Worm (Caenorhabditis elegans) whole organism, L3 larva: ENCODE results near the gene F14D7.18.
"Not testable (repeated sequence)": the region's sequence is repeated elsewhere in the genome, so short reads cannot be mapped to it uniquely, and the experiment has no call there.

Experiments used
- R02D3.7 ChIP-seq: fragments of 150-350 bp; optimal IDR thresholded peaks from 2 replicates; lab custom pipeline; 2014; ENCODE audit warnings: missing biosample characterization, missing genetic modification characterization
- aly-2 ChIP-seq: fragments of 150-350 bp; optimal IDR thresholded peaks from 2 replicates; lab custom pipeline; 2014; ENCODE audit warnings: missing biosample characterization, missing genetic modification characterization
- ama-1 ChIP-seq: fragments of 150-350 bp; optimal IDR thresholded peaks from 2 replicates; lab custom pipeline; 2018
- ceh-16 ChIP-seq: sonication (generic microtip); optimal IDR thresholded peaks from 2 replicates; lab custom pipeline; 2017; ENCODE audit warnings: missing biosample characterization, missing genetic modification characterization
- ceh-82 ChIP-seq: fragments of 150-350 bp; optimal IDR thresholded peaks from 2 replicates; lab custom pipeline; 2014; ENCODE audit warnings: missing biosample characterization, missing genetic modification characterization
- egl-27 ChIP-seq: sonication (generic microtip); optimal IDR thresholded peaks from 4 replicates; lab custom pipeline; 2017; ENCODE audit warnings: missing biosample characterization, missing genetic modification reagents, missing genetic modification characterization
- egl-5 ChIP-seq: fragments of 150-350 bp; optimal IDR thresholded peaks from 2 replicates; lab custom pipeline; 2017; ENCODE audit warnings: missing biosample characterization, missing genetic modification reagents, missing genetic modification characterization, inconsistent platforms
- elt-2 ChIP-seq: sonication (generic microtip); optimal IDR thresholded peaks from 2 replicates; lab custom pipeline; 2016; ENCODE audit warnings: missing genetic modification reagents, mild to moderate bottlenecking, missing genetic modification characterization, missing compliant biosample characterization
- elt-3 ChIP-seq, 3 experiments: fragments of 150-350 bp in 1 of 3; sonication (generic microtip) in 2 of 3; optimal IDR thresholded peaks; 2 replicates in 2 of 3; 4 replicates in 1 of 3; lab custom pipeline; 2014 to 2017; ENCODE audit warnings: missing biosample characterization in 3 of 3, missing genetic modification characterization in 3 of 3
- fkh-10 ChIP-seq: sonication (generic microtip); optimal IDR thresholded peaks from 2 replicates; lab custom pipeline; 2017; ENCODE audit warnings: missing biosample characterization, missing genetic modification reagents, missing genetic modification characterization
- fkh-2 ChIP-seq: fragments of 150-350 bp; optimal IDR thresholded peaks from 2 replicates; lab custom pipeline; 2014; ENCODE audit warnings: missing biosample characterization, missing genetic modification reagents, missing genetic modification characterization
- fos-1 ChIP-seq: fragments of 150-350 bp; optimal IDR thresholded peaks from 2 replicates; lab custom pipeline; 2014; ENCODE audit warnings: missing biosample characterization, missing genetic modification characterization
- hmg-11 ChIP-seq: sonication (generic microtip); optimal IDR thresholded peaks from 2 replicates; lab custom pipeline; 2016; ENCODE audit warnings: missing genetic modification characterization, missing compliant biosample characterization
- lin-15B ChIP-seq: fragments of 150-350 bp; optimal IDR thresholded peaks from 2 replicates; lab custom pipeline; 2014; ENCODE audit warnings: missing biosample characterization, missing genetic modification characterization
- lsy-12 ChIP-seq: sonication (generic microtip); optimal IDR thresholded peaks from 2 replicates; lab custom pipeline; 2016; ENCODE audit warnings: mild to moderate bottlenecking, missing genetic modification characterization, missing compliant biosample characterization
- mml-1 ChIP-seq: fragments of 150-350 bp; sonication (generic microtip); optimal IDR thresholded peaks from 3 replicates; lab custom pipeline; 2014; ENCODE audit warnings: missing biosample characterization, missing genetic modification characterization
- nfya-1 ChIP-seq: sonication (generic microtip); optimal IDR thresholded peaks from 2 replicates; lab custom pipeline; 2017; ENCODE audit warnings: missing genetic modification characterization, mild to moderate bottlenecking, missing compliant biosample characterization, antibody characterized with exemption, moderate library complexity; ENCODE audit not compliant: insufficient read depth
- nhr-11 ChIP-seq: fragments of 150-350 bp; optimal IDR thresholded peaks from 2 replicates; lab custom pipeline; 2014; ENCODE audit warnings: missing biosample characterization, missing genetic modification characterization
- nhr-25 ChIP-seq: sonication (generic microtip); optimal IDR thresholded peaks from 2 replicates; lab custom pipeline; 2017; ENCODE audit warnings: missing biosample characterization, missing genetic modification characterization
- nhr-28 ChIP-seq: fragments of 150-350 bp; optimal IDR thresholded peaks from 2 replicates; lab custom pipeline; 2014; ENCODE audit warnings: missing biosample characterization, missing genetic modification characterization
- nhr-43 ChIP-seq: sonication (generic microtip); optimal IDR thresholded peaks from 2 replicates; lab custom pipeline; 2016; ENCODE audit warnings: mild to moderate bottlenecking, missing genetic modification characterization, missing compliant biosample characterization; ENCODE audit not compliant: poor library complexity, severe bottlenecking
- pqm-1 ChIP-seq: fragments of 150-350 bp; optimal IDR thresholded peaks from 2 replicates; lab custom pipeline; 2017; ENCODE audit warnings: missing biosample characterization, missing genetic modification characterization, inconsistent platforms
- sea-2 ChIP-seq: fragments of 150-350 bp; sonication (generic microtip); optimal IDR thresholded peaks from 4 replicates; lab custom pipeline; 2014; ENCODE audit warnings: missing biosample characterization, missing genetic modification reagents, missing genetic modification characterization
- skn-1 ChIP-seq: fragments of 150-350 bp; optimal IDR thresholded peaks from 2 replicates; lab custom pipeline; 2014; ENCODE audit warnings: missing biosample characterization, missing genetic modification characterization
- snpc-4 ChIP-seq: fragments of 150-350 bp; optimal IDR thresholded peaks from 2 replicates; lab custom pipeline; 2014; ENCODE audit warnings: missing biosample characterization, missing genetic modification characterization
- zag-1 ChIP-seq: fragments of 150-350 bp; optimal IDR thresholded peaks from 2 replicates; lab custom pipeline; 2014; ENCODE audit warnings: missing biosample characterization, missing genetic modification characterization
- ztf-11 ChIP-seq: fragments of 150-350 bp; optimal IDR thresholded peaks from 2 replicates; lab custom pipeline; 2014; ENCODE audit warnings: missing biosample characterization, missing genetic modification characterization

The F14D7.18 gene

DNA sequence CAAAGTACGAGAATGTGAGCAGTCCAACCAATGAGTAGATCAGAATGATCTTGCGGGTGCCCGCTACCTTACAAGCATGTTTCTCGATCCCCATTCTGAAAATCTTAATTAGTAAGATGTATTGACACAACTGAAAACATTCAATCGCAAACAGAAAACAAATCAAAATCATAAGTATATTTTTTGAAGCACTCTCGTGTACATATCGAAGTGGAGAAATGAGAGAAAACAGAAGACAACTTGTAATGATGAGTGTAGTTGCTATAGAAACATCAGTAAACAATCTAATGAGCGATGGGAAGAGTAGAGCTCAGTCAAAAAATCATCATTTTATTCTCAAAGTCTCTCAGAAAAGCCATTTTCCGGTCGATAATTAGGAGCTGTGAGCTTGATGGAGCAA, 22.2 kb upstream of the F14D7.18 start, which contains the start of gene F14D7.8:
TSS of gene F14D7.8 (minus strand) at position 101 of the 400 bp plus-strand sequence.
- TF ChIP-seq pqm-1 (no peak), ceh-16 (tag; lab: Kevin White, UChicago) (no peak), nhr-11 (no peak), elt-3 (tag; optimal IDR thresholded peaks at IDR 0.05; lab: Kevin White, UChicago) (no peak), egl-27 (tag; lab: Kevin White, UChicago) (no peak)

ce11 chrV:14311115-14311514, 20.6 kb upstream of the F14D7.18 start, which contains the start of gene ddn-3:
Gene ddn-3 (minus strand): TSS chrV:14311215.
- TF ChIP-seq elt-2 (tag; lab: Kevin White, UChicago) = no peak
- TF ChIP-seq mml-1 = no peak
- no peak for TF ChIP-seq nhr-11
- TF ChIP-seq ama-1 = no peak
- no peak for TF ChIP-seq lsy-12 (tag; lab: Kevin White, UChicago)
- TF ChIP-seq sea-2 (GFP tag; lab: Kevin White, UChicago) = no peak
- TF ChIP-seq nhr-25 (tag; lab: Kevin White, UChicago) = no peak
- TF ChIP-seq snpc-4 (tag; lab: Kevin White, UChicago) = no peak
- TF ChIP-seq, all 47 proteins: peak for 0

ce11 chrV:14309632-14310031, 19.1 kb upstream of the F14D7.18 start, which contains the start of gene F14D7.14:
Gene F14D7.14 (plus strand): TSS chrV:14309932.
- not testable (repeated sequence) for TF ChIP-seq lsy-12 (tag; lab: Kevin White, UChicago); fos-1; fkh-2 (tag; lab: Kevin White, UChicago)

DNA sequence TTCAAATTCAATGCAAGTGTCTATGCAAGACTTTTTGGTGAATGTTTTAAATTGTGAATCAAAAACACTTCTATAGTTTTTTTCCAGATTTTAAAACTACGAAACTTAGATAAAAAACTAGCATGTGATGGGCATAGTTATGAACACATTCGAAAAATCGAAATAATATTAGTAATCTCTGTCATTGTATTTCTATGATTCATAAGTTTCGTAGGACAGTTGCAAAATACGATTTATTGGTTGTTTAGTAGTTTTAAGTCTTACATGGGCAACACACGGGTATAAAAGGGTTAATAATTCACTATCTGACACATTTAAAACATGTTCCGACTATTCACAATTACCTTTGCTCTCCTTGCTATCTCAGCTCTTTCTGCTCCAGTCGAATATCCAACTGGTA, 17.6 kb upstream of the F14D7.18 start, which contains the start of gene spig-5:
TSS of gene spig-5 (plus strand) at position 301 of the 400 bp plus-strand sequence.
- TF ChIP-seq ceh-82 (tag; lab: Kevin White, UChicago); fkh-10 (GFP tag; lab: Kevin White, UChicago); elt-2 (tag; lab: Kevin White, UChicago): not testable (repeated sequence)

- TF ChIP-seq nhr-28 (tag; lab: Kevin White, UChicago); nfya-1 (tag; lab: Kevin White, UChicago); pqm-1: not testable (repeated sequence)
These were observed 16.2 kb upstream of the F14D7.18 start, which contains the start of gene spig-4 for ce11 chrV:14306771-14307170. Gene spig-4 (minus strand): TSS chrV:14306871.

- TF ChIP-seq pqm-1 (peak; percentile 33), elt-2 (tag; lab: Kevin White, UChicago) (peak; percentile 59), hmg-11 (tag; lab: Kevin White, UChicago) (no peak)
- TF ChIP-seq, all 47 proteins: peak for 2
These were observed 10.5 kb upstream of the F14D7.18 start, which contains the start of gene F14D7.6 for ce11 chrV:14301076-14301475. Gene F14D7.6 (plus strand): TSS chrV:14301413.

DNA sequence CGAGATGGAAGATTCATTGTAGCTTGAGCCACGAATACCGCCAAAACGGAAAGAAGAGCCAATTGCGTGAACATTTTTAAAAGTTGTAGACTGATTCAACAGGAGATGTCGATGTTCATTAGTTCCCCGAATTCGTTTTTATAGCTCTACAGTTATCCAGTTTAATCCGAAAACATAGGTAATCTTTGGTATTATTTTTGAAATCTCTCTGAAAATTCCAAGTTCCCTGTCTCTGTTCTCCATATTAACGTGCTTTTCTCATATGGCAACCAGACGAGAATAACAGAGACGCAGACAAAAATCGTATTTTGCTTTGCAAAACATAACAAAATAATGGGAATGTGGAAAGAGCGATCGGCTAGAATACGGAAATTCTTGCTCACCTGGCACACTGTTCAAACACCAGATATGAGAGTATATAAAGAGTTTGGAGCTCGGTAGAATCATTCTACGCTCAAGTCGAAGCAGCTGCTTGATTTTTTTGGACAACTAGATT, 9.1 kb upstream of the F14D7.18 start, which contains the start of the genes spig-3 and F14D7.12:
TSS of gene spig-3 (minus strand) at position 101 of the 496 bp plus-strand sequence.
TSS of gene F14D7.12 (plus strand) at position 446 of the 496 bp plus-strand sequence.
- no peak for TF ChIP-seq zag-1 (tag; lab: Kevin White, UChicago)
- TF ChIP-seq fkh-2 (tag; lab: Kevin White, UChicago) = no peak
- no peak for TF ChIP-seq aly-2 (tag; lab: Kevin White, UChicago)
- TF ChIP-seq fos-1 = no peak
- no peak for TF ChIP-seq ceh-16 (tag; lab: Kevin White, UChicago)
- no peak for TF ChIP-seq nhr-43 (tag; lab: Kevin White, UChicago)
- TF ChIP-seq, all 47 proteins: peak for 0

DNA sequence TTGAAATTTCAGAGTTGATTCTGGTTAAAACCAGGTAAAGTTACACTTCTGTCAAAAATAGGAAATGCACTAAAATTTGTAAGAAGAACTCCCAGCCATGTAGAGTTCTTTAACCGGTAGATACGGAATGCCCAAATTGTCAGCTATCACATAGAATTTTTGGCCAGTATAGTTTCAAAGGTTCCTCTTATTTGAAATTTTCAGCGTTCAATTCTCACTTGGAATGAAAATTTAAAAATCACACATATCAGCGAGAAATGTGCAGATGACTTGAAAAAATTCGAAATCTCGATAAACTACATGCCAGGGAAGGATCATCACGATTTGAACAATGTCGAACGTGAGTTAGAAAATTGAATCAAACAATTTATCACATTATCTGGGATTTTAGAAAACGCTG, 6.0 kb upstream of the F14D7.18 start, which contains the start of gene F14D7.3:
TSS of gene F14D7.3 (plus strand) at position 301 of the 400 bp plus-strand sequence.
- TF ChIP-seq lin-15B (tag; lab: Kevin White, UChicago) (no peak), skn-1 (tag; lab: Kevin White, UChicago) (no peak), ztf-11 (tag; lab: Kevin White, UChicago) (no peak), egl-5 (no peak), fkh-2 (tag; lab: Kevin White, UChicago) (no peak), sea-2 (GFP tag; lab: Kevin White, UChicago) (no peak), R02D3.7 (tag; lab: Kevin White, UChicago) (no peak), nfya-1 (tag; lab: Kevin White, UChicago) (no peak)
